Worm (Caenorhabditis elegans) whole organism, late embryonic: Measurements from ENCODE around the gene Y53F4B.12.

Experiments
- C08G9.2 ChIP-seq: sonication (generic microtip); optimal IDR thresholded peaks from 2 replicates; lab custom pipeline; 2016; ENCODE audit warnings: mild to moderate bottlenecking, missing genetic modification characterization, moderate library complexity, missing compliant biosample characterization
- F13H6.1 ChIP-seq: sonication (generic microtip); optimal IDR thresholded peaks from 2 replicates; lab custom pipeline; 2016; ENCODE audit warnings: missing genetic modification characterization, missing compliant biosample characterization
- K09A11.1 ChIP-seq: sonication (generic microtip); optimal IDR thresholded peaks from 2 replicates; lab custom pipeline; 2017; ENCODE audit warnings: antibody characterized with exemption, mild to moderate bottlenecking, missing genetic modification characterization, missing compliant biosample characterization; ENCODE audit not compliant: insufficient read depth
- T23F11.4 ChIP-seq: fragments of 200-800 bp; sonication (Bioruptor generic); optimal IDR thresholded peaks from 2 replicates; lab custom pipeline; 2018; ENCODE audit warnings: mild to moderate bottlenecking, missing genetic modification characterization, missing compliant biosample characterization
- Y22D7AL.16 ChIP-seq: sonication (generic microtip); optimal IDR thresholded peaks from 2 replicates; lab custom pipeline; 2016; ENCODE audit warnings: missing genetic modification characterization, missing compliant biosample characterization
- ahr-1 ChIP-seq: sonication (generic microtip); optimal IDR thresholded peaks from 2 replicates; lab custom pipeline; 2016; ENCODE audit warnings: missing genetic modification characterization, missing compliant biosample characterization
- ama-1 ChIP-seq: fragments of 150-350 bp; optimal IDR thresholded peaks from 2 replicates; lab custom pipeline; 2014
- ceh-14 ChIP-seq: sonication (generic microtip); optimal IDR thresholded peaks from 2 replicates; lab custom pipeline; 2016; ENCODE audit warnings: missing genotype, missing genetic modification characterization, missing compliant biosample characterization
- ceh-2 ChIP-seq: sonication (generic microtip); optimal IDR thresholded peaks from 2 replicates; lab custom pipeline; 2016; ENCODE audit warnings: missing genotype, missing genetic modification characterization, missing compliant biosample characterization
- ceh-22 ChIP-seq: sonication (generic microtip); optimal IDR thresholded peaks from 2 replicates; lab custom pipeline; 2017; ENCODE audit warnings: missing biosample characterization, missing genetic modification characterization
- ceh-24 ChIP-seq: sonication (generic microtip); optimal IDR thresholded peaks from 2 replicates; lab custom pipeline; 2016; ENCODE audit warnings: mild to moderate bottlenecking, missing genetic modification characterization, missing compliant biosample characterization
- ceh-31 ChIP-seq: sonication (generic microtip); optimal IDR thresholded peaks from 2 replicates; lab custom pipeline; 2016; ENCODE audit warnings: missing genetic modification characterization, missing compliant biosample characterization
- ceh-34 ChIP-seq: sonication (generic microtip); optimal IDR thresholded peaks from 2 replicates; lab custom pipeline; 2016; ENCODE audit warnings: mild to moderate bottlenecking, missing genetic modification characterization, missing compliant biosample characterization
- ceh-45 ChIP-seq: fragments of 200-800 bp; sonication (Bioruptor generic); IDR thresholded peaks from 2 replicates; pipeline ENCODE4 v1.3.6; 2022; ENCODE audit warnings: missing genetic modification reagents, missing genetic modification characterization, missing compliant biosample characterization
- ceh-9 ChIP-seq: sonication (generic microtip); optimal IDR thresholded peaks from 2 replicates; lab custom pipeline; 2016; ENCODE audit warnings: mild to moderate bottlenecking, missing genetic modification characterization, inconsistent platforms, missing compliant biosample characterization
- dmd-4 ChIP-seq: sonication (generic microtip); optimal IDR thresholded peaks from 2 replicates; lab custom pipeline; 2016; ENCODE audit warnings: borderline replicate concordance, missing genetic modification characterization, missing compliant biosample characterization
- dve-1 ChIP-seq: sonication (generic microtip); optimal IDR thresholded peaks from 2 replicates; lab custom pipeline; 2017; ENCODE audit warnings: antibody characterized with exemption, mild to moderate bottlenecking, missing genetic modification characterization, missing compliant biosample characterization
- elt-4 ChIP-seq: sonication (generic microtip); optimal IDR thresholded peaks from 2 replicates; lab custom pipeline; 2016; ENCODE audit warnings: missing genetic modification characterization, missing compliant biosample characterization
- ets-4 ChIP-seq: sonication (generic microtip); optimal IDR thresholded peaks from 2 replicates; lab custom pipeline; 2016; ENCODE audit warnings: missing genetic modification characterization, missing compliant biosample characterization
- eyg-1 ChIP-seq: sonication (generic microtip); optimal IDR thresholded peaks from 2 replicates; lab custom pipeline; 2016; ENCODE audit warnings: missing genotype, missing genetic modification characterization, missing compliant biosample characterization
- fax-1 ChIP-seq: sonication (generic microtip); optimal IDR thresholded peaks from 2 replicates; lab custom pipeline; 2016; ENCODE audit warnings: missing genotype, missing genetic modification characterization, missing compliant biosample characterization
- fkh-10 ChIP-seq: fragments of 150-350 bp; optimal IDR thresholded peaks from 2 replicates; lab custom pipeline; 2014; ENCODE audit warnings: missing biosample characterization, missing genetic modification reagents, missing genetic modification characterization
- hlh-30 ChIP-seq: sonication (generic microtip); optimal IDR thresholded peaks from 2 replicates; lab custom pipeline; 2017; ENCODE audit warnings: antibody characterized with exemption, missing genetic modification characterization, missing compliant biosample characterization; ENCODE audit not compliant: insufficient read depth
- hlh-6 ChIP-seq: sonication (generic microtip); optimal IDR thresholded peaks from 2 replicates; lab custom pipeline; 2016; ENCODE audit warnings: missing genotype, missing genetic modification characterization, missing compliant biosample characterization
- lin-11 ChIP-seq: fragments of 200-800 bp; sonication (Bioruptor generic); optimal IDR thresholded peaks from 2 replicates; lab custom pipeline; 2018; ENCODE audit warnings: mild to moderate bottlenecking, missing genetic modification characterization, missing compliant biosample characterization
- nfya-1 ChIP-seq: sonication (generic microtip); optimal IDR thresholded peaks from 2 replicates; lab custom pipeline; 2017; ENCODE audit warnings: missing genetic modification characterization, mild to moderate bottlenecking, missing compliant biosample characterization, antibody characterized with exemption, moderate library complexity
- nhr-11 ChIP-seq: fragments of 150-350 bp; optimal IDR thresholded peaks from 2 replicates; lab custom pipeline; 2014; ENCODE audit warnings: missing biosample characterization, missing genetic modification characterization
- odd-2 ChIP-seq: sonication (generic microtip); optimal IDR thresholded peaks from 2 replicates; lab custom pipeline; 2017; ENCODE audit warnings: antibody characterized with exemption, mild to moderate bottlenecking, missing genetic modification characterization, missing compliant biosample characterization
- pag-3 ChIP-seq: sonication (generic microtip); optimal IDR thresholded peaks from 2 replicates; lab custom pipeline; 2016; ENCODE audit warnings: missing compliant biosample characterization, missing genetic modification characterization, borderline replicate concordance
- pat-9 ChIP-seq: fragments of 200-800 bp; sonication (Bioruptor generic); optimal IDR thresholded peaks from 2 replicates; lab custom pipeline; 2018; ENCODE audit warnings: mild to moderate bottlenecking, missing genetic modification characterization, moderate library complexity, missing compliant biosample characterization
- pax-1 ChIP-seq: fragments of 150-350 bp; optimal IDR thresholded peaks from 2 replicates; lab custom pipeline; 2014; ENCODE audit warnings: missing biosample characterization, missing genetic modification characterization
- pha-4 ChIP-seq: fragments of 150-350 bp; optimal IDR thresholded peaks from 2 replicates; lab custom pipeline; 2018; ENCODE audit warnings: missing biosample characterization, missing genetic modification reagents, missing genetic modification characterization
- pros-1 ChIP-seq: fragments of 150-350 bp; optimal IDR thresholded peaks from 2 replicates; lab custom pipeline; 2014; ENCODE audit warnings: missing biosample characterization, missing genetic modification reagents, missing genetic modification characterization
- ref-2 ChIP-seq: sonication (generic microtip); optimal IDR thresholded peaks from 2 replicates; lab custom pipeline; 2016; ENCODE audit warnings: missing genetic modification characterization, missing compliant biosample characterization
- sdc-2 ChIP-seq: sonication (generic microtip); optimal IDR thresholded peaks from 2 replicates; lab custom pipeline; 2016; ENCODE audit warnings: missing genotype, missing genetic modification characterization, missing compliant biosample characterization
- sox-2 ChIP-seq: fragments of 200-800 bp; sonication (Bioruptor generic); IDR thresholded peaks from 2 replicates; pipeline ENCODE4 v1.3.6; 2022; ENCODE audit warnings: missing genetic modification reagents, missing genetic modification characterization, missing compliant biosample characterization
- syd-9 ChIP-seq: sonication (generic microtip); optimal IDR thresholded peaks from 2 replicates; lab custom pipeline; 2016; ENCODE audit warnings: mild to moderate bottlenecking, missing genetic modification characterization, moderate library complexity, missing compliant biosample characterization
- tbx-2 ChIP-seq: sonication (generic microtip); optimal IDR thresholded peaks from 2 replicates; lab custom pipeline; 2016; ENCODE audit warnings: missing genetic modification characterization, missing compliant biosample characterization
- tbx-7 ChIP-seq: sonication (generic microtip); optimal IDR thresholded peaks from 2 replicates; lab custom pipeline; 2016; ENCODE audit warnings: missing genotype, missing genetic modification characterization, missing compliant biosample characterization
- unc-3 ChIP-seq, 2 experiments: fragments of 200-800 bp in 1 of 2; sonication (Bioruptor generic) in 1 of 2; sonication (generic microtip) in 1 of 2; conservative IDR thresholded peaks in 1 of 2; optimal IDR thresholded peaks in 1 of 2; 2 replicates each; pipeline versions ENCODE4 v1.3.6 to Lab custom; 2016 to 2022; ENCODE audit warnings: missing compliant biosample characterization in 2 of 2, missing genetic modification characterization in 2 of 2, missing genetic modification reagents in 1 of 2
- unc-86 ChIP-seq: sonication (generic microtip); optimal IDR thresholded peaks from 2 replicates; lab custom pipeline; 2016; ENCODE audit warnings: missing genetic modification characterization, missing compliant biosample characterization
- zip-5 ChIP-seq: sonication (generic microtip); optimal IDR thresholded peaks from 2 replicates; lab custom pipeline; 2016; ENCODE audit warnings: missing genetic modification characterization, missing compliant biosample characterization
- ztf-16 ChIP-seq: sonication (generic microtip); optimal IDR thresholded peaks from 2 replicates; lab custom pipeline; 2017; ENCODE audit warnings: missing genetic modification characterization, missing compliant biosample characterization

The Y53F4B.12 gene

DNA sequence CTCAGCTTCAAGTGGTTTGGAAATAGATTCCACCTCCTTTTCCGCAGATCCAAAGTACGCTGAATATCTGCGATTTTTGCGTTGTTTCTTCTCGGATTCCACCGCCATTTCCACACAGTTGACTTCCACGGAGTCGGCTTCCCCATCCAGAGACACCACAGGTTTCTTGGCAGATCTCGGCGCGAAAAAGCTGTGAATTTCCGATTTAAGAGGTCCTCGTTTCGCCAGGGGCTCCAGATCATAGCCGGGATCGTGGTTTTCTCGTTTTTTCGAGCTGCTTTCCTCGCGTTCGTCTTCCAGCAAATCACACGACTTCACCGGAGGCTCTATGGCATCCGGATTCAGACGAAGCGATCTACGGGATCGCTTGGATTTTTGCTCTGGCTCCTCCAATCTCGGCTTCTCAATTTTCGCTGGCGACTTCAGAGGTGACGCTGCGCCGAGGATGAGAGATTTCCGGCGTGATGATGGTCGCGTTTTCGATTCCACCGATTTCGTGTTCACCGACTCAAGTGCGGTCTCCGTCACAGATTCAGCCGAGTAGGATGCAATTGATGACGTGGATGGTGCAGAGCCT, 10.5 kb upstream of the Y53F4B.12 start:
- no peak for TF ChIP-seq ceh-24 (tag; lab: Kevin White, UChicago)
- TF ChIP-seq odd-2 = no peak
- no peak for TF ChIP-seq nhr-11
- TF ChIP-seq sox-2 (GFP tag; lab: Robert Waterston, UW) = no peak
- TF ChIP-seq ceh-14 (tag; lab: Kevin White, UChicago) = no peak
- peak; percentile 50 for TF ChIP-seq ref-2 (tag; lab: Kevin White, UChicago)
- TF ChIP-seq tbx-7 (tag; lab: Kevin White, UChicago) = peak; percentile 68
- peak; percentile 65 for TF ChIP-seq hlh-6 (tag; lab: Kevin White, UChicago)
- peak; percentile 3 for TF ChIP-seq ahr-1 (tag; lab: Kevin White, UChicago)
- peak; percentile 73 for TF ChIP-seq ceh-31
- no peak for TF ChIP-seq pros-1 (tag; lab: Kevin White, UChicago)
- TF ChIP-seq syd-9 (tag; lab: Kevin White, UChicago) = no peak
- no peak for TF ChIP-seq zip-5
- no peak for TF ChIP-seq pax-1 (tag; lab: Kevin White, UChicago)
- no peak for TF ChIP-seq sdc-2 (tag; lab: Kevin White, UChicago)
- no peak for TF ChIP-seq ztf-16 (tag; lab: Kevin White, UChicago)
- TF ChIP-seq F13H6.1 (tag; lab: Kevin White, UChicago) = peak; percentile 48
- TF ChIP-seq unc-86 (tag; lab: Kevin White, UChicago) = no peak
- no peak for TF ChIP-seq pat-9 (tag; lab: Kevin White, UChicago)
- TF ChIP-seq dve-1 (tag; lab: Kevin White, UChicago) = no peak
- TF ChIP-seq dmd-4 (tag; lab: Kevin White, UChicago) = peak; percentile 7
- TF ChIP-seq pag-3 (tag; lab: Kevin White, UChicago) = no peak
- TF ChIP-seq ceh-22 (tag; lab: Kevin White, UChicago) = no peak
- no peak for TF ChIP-seq ama-1 (lab: Kevin White, UChicago)
- TF ChIP-seq Y22D7AL.16 (tag; lab: Kevin White, UChicago) = no peak
- peak; percentile 60 for TF ChIP-seq C08G9.2
- no peak for TF ChIP-seq nfya-1
- no peak for TF ChIP-seq T23F11.4
- no peak for TF ChIP-seq ceh-45 (GFP tag; lab: Robert Waterston, UW)
- TF ChIP-seq ceh-2 (tag; lab: Kevin White, UChicago) = peak; percentile 66
- no peak for TF ChIP-seq ets-4
- TF ChIP-seq lin-11 (tag; lab: Kevin White, UChicago) = no peak
- TF ChIP-seq ceh-34 (tag; lab: Kevin White, UChicago) = no peak
- no peak for TF ChIP-seq K09A11.1 (tag; lab: Kevin White, UChicago)
- TF ChIP-seq tbx-2 (tag; lab: Kevin White, UChicago) = peak; percentile 36
- no peak for TF ChIP-seq hlh-30 (tag; lab: Kevin White, UChicago)
- TF ChIP-seq pha-4 (tag; lab: Kevin White, UChicago) = no peak
- no peak for TF ChIP-seq eyg-1 (tag; lab: Kevin White, UChicago)
- TF ChIP-seq fkh-10 = no peak
- no peak for TF ChIP-seq ceh-9 (tag; lab: Kevin White, UChicago)
- TF ChIP-seq elt-4 = no peak
- TF ChIP-seq fax-1 (tag; lab: Kevin White, UChicago) = peak; percentile 8
- TF ChIP-seq unc-3 (GFP tag; conservative IDR thresholded peaks at IDR 0.05; lab: Robert Waterston, UW) = no peak
- TF ChIP-seq unc-3 (tag; optimal IDR thresholded peaks at IDR 0.05; lab: Kevin White, UChicago) = no peak
